Worm (Caenorhabditis elegans): ENCODE results near the gene unc-30.
A peak's percentile ranks its signal among the peaks of the same experiment; 100 is the strongest.

Gene unc-30

ce11 chrIV:13076620-13077019, 42.2 kb upstream of the unc-30 start, which contains the start of gene C39E9.7:
C39E9.7 (minus strand) TSS chrIV:13076720.
- TF ChIP-seq tbx-2 (tag; optimal IDR thresholded peaks at IDR 0.05) (no peak), efl-1 (optimal IDR thresholded peaks at IDR 0.05) (no peak), efl-1 (GFP tag; optimal IDR thresholded peaks at IDR 0.05 in 1 of 2) (peak in 1 of 2 experiments; percentile 26), ceh-88 (GFP tag; IDR thresholded peaks at IDR 0.05) (no peak)

ce11 chrIV:13077694-13078093, 41.1 kb upstream of the unc-30 start:
- TF ChIP-seq nhr-71 (tag; optimal IDR thresholded peaks at IDR 0.05) (peak; percentile 64), unc-30 (tag; optimal IDR thresholded peaks at IDR 0.05) (no peak), nhr-237 (tag; optimal IDR thresholded peaks at IDR 0.05) (no peak), nhr-19 (GFP tag; conservative IDR thresholded peaks at IDR 0.05) (peak; percentile 45), sptf-1 (tag; optimal IDR thresholded peaks at IDR 0.05) (no peak), lin-15B (tag; optimal IDR thresholded peaks at IDR 0.05) (no peak), elt-2 (tag; optimal IDR thresholded peaks at IDR 0.05) (no peak), mab-9 (GFP tag; IDR thresholded peaks at IDR 0.05) (no peak), xbp-1 (tag; optimal IDR thresholded peaks at IDR 0.05) (no peak), nhr-85 (tag) (peak; percentile 91), elt-3 (tag; optimal IDR thresholded peaks at IDR 0.05) (peak in 2 of 6 experiments; percentile 44 to 78), nhr-76 (tag; optimal IDR thresholded peaks at IDR 0.05) (no peak), aly-2 (tag; optimal IDR thresholded peaks at IDR 0.05) (no peak), jun-1 (tag; optimal IDR thresholded peaks at IDR 0.05) (no peak), pax-3 (tag; optimal IDR thresholded peaks at IDR 0.05) (no peak), unc-98 (GFP tag; IDR thresholded peaks at IDR 0.05) (no peak), ama-1 (optimal IDR thresholded peaks at IDR 0.05) (no peak), rnt-1 (tag; optimal IDR thresholded peaks at IDR 0.05) (no peak), ceh-63 (GFP tag; optimal IDR thresholded peaks at IDR 0.05) (no peak), blmp-1 (tag; optimal IDR thresholded peaks at IDR 0.05) (peak; percentile 80), F16B12.6 (tag; optimal IDR thresholded peaks at IDR 0.05) (no peak), mdl-1 (tag; optimal IDR thresholded peaks at IDR 0.05) (peak in 1 of 2 experiments; percentile 37), isw-1 (GFP tag; IDR thresholded peaks at IDR 0.05) (no peak), ceh-8 (GFP tag; optimal IDR thresholded peaks at IDR 0.05) (no peak), ceh-82 (tag; optimal IDR thresholded peaks at IDR 0.05) (no peak), zip-4 (GFP tag; optimal IDR thresholded peaks at IDR 0.05) (no peak), ztf-4 (tag; optimal IDR thresholded peaks at IDR 0.05) (no peak), egl-13 (tag; optimal IDR thresholded peaks at IDR 0.05) (no peak), mep-1 (tag; optimal IDR thresholded peaks at IDR 0.05) (no peak), nhr-20 (tag; optimal IDR thresholded peaks at IDR 0.05) (peak; percentile 54), fkh-8 (tag; optimal IDR thresholded peaks at IDR 0.05) (no peak), efl-1 (optimal IDR thresholded peaks at IDR 0.05) (no peak), efl-1 (GFP tag; optimal IDR thresholded peaks at IDR 0.05 in 1 of 2) (no peak), unc-130 (tag; optimal IDR thresholded peaks at IDR 0.05) (no peak), C34B4.2 (tag; optimal IDR thresholded peaks at IDR 0.05) (no peak), skn-1 (tag; optimal IDR thresholded peaks at IDR 0.05) (peak; percentile 1), dpl-1 (GFP tag; optimal IDR thresholded peaks at IDR 0.05) (no peak), irx-1 (tag; optimal IDR thresholded peaks at IDR 0.05) (no peak), lir-3 (tag; optimal IDR thresholded peaks at IDR 0.05; ENCODE audit: poor library complexity) (no peak), ztf-11 (tag; optimal IDR thresholded peaks at IDR 0.05) (no peak), dsc-1 (tag; optimal IDR thresholded peaks at IDR 0.05) (no peak), C16A3.4 (tag; optimal IDR thresholded peaks at IDR 0.05) (no peak), nhr-77 (tag; optimal IDR thresholded peaks at IDR 0.05) (no peak), grh-1 (GFP tag; IDR thresholded peaks at IDR 0.05) (no peak), nhr-12 (tag; optimal IDR thresholded peaks at IDR 0.05) (no peak), lsy-2 (tag; optimal IDR thresholded peaks at IDR 0.05) (no peak), nhr-28 (tag; optimal IDR thresholded peaks at IDR 0.05) (no peak), nhr-90 (tag; optimal IDR thresholded peaks at IDR 0.05; ENCODE audit: poor library complexity) (peak; percentile 7), lin-13 (GFP tag; optimal IDR thresholded peaks at IDR 0.05) (no peak), vab-15 (tag; optimal IDR thresholded peaks at IDR 0.05) (no peak)
